Fruit fly (Drosophila melanogaster) whole organism, embryonic: ENCODE measurements around the gene Klp67A.
A peak's percentile ranks its signal among the peaks of the same experiment; 100 is the strongest.

Experiments
- Adf1 ChIP-seq: fragments of 200-800 bp; sonication (Bioruptor generic); IDR thresholded peaks from 2 replicates; pipeline ENCODE4 v1.3.6; 2022; ENCODE audit warnings: missing biosample characterization, missing genetic modification characterization
- CG11456 ChIP-seq: fragments of 200-800 bp; sonication (Bioruptor generic); IDR thresholded peaks from 3 replicates; pipeline ENCODE4 v1.3.6; 2022; ENCODE audit warnings: missing biosample characterization, missing genetic modification characterization
- CG12155 ChIP-seq: fragments of 200-800 bp; sonication (Bioruptor generic); optimal IDR thresholded peaks from 3 replicates; lab custom pipeline; 2016; ENCODE audit warnings: missing biosample characterization, missing genetic modification characterization
- CG12769 ChIP-seq: fragments of 200-800 bp; sonication (Bioruptor generic); optimal IDR thresholded peaks from 2 replicates; lab custom pipeline; 2019; ENCODE audit warnings: missing biosample characterization, mild to moderate bottlenecking, missing genetic modification characterization, moderate library complexity
- CG13287 ChIP-seq: fragments of 200-800 bp; sonication (Bioruptor generic); IDR thresholded peaks from 2 replicates; pipeline ENCODE4 v1.3.6; 2022; ENCODE audit warnings: missing biosample characterization, missing genetic modification characterization; ENCODE audit not compliant: partially characterized antibody
- CG15514 ChIP-seq: fragments of 200-800 bp; sonication (Bioruptor generic); optimal IDR thresholded peaks from 3 replicates; lab custom pipeline; 2017; ENCODE audit warnings: missing biosample characterization, missing genetic modification characterization, mild to moderate bottlenecking, moderate library complexity, missing genetic modification reagents
- CG1792 ChIP-seq: fragments of 200-800 bp; sonication (Bioruptor generic); optimal IDR thresholded peaks from 2 replicates; lab custom pipeline; 2016; ENCODE audit warnings: missing biosample characterization, missing genetic modification characterization
- CG2889 ChIP-seq: fragments of 200-800 bp; sonication (Bioruptor generic); IDR thresholded peaks from 3 replicates; pipeline ENCODE4 v1.3.6; 2022; ENCODE audit warnings: missing biosample characterization, missing genetic modification characterization
- CG32767 ChIP-seq: fragments of 200-800 bp; sonication (Bioruptor generic); IDR thresholded peaks from 2 replicates; pipeline ENCODE4 v1.3.6; 2022; ENCODE audit warnings: missing biosample characterization, missing genetic modification characterization
- CG34376 ChIP-seq: fragments of 200-800 bp; sonication (Bioruptor generic); optimal IDR thresholded peaks from 2 replicates; lab custom pipeline; 2018; ENCODE audit warnings: missing biosample characterization, mild to moderate bottlenecking, missing genetic modification characterization
- CG6689 ChIP-seq: fragments of 200-800 bp; sonication (Bioruptor generic); IDR thresholded peaks from 2 replicates; pipeline ENCODE4 v1.3.6; 2022; ENCODE audit warnings: missing biosample characterization, missing genetic modification characterization
- CG7556 ChIP-seq: fragments of 200-800 bp; sonication (Bioruptor generic); optimal IDR thresholded peaks from 2 replicates; lab custom pipeline; 2017; ENCODE audit warnings: missing biosample characterization, mild to moderate bottlenecking, missing genetic modification characterization
- CG8290 ChIP-seq, 3 experiments: fragments of 200-800 bp; sonication (Bioruptor generic); optimal IDR thresholded peaks; 2 replicates each; lab custom pipeline; 2016 to 2019; ENCODE audit warnings: missing biosample characterization in 3 of 3, missing genetic modification characterization in 3 of 3, mild to moderate bottlenecking in 2 of 3, moderate library complexity in 1 of 3
- Camta ChIP-seq: fragments of 200-800 bp; sonication (Bioruptor generic); optimal IDR thresholded peaks from 2 replicates; lab custom pipeline; 2016; ENCODE audit warnings: missing biosample characterization, missing genetic modification characterization
- D19A ChIP-seq: fragments of 200-800 bp; optimal IDR thresholded peaks from 3 replicates; lab custom pipeline; 2019; ENCODE audit warnings: missing biosample characterization, mild to moderate bottlenecking, missing genetic modification characterization, moderate library complexity
- HmgD ChIP-seq: fragments of 200-800 bp; sonication (Bioruptor generic); optimal IDR thresholded peaks from 3 replicates; lab custom pipeline; 2016; ENCODE audit warnings: missing biosample characterization, missing genetic modification characterization
- MBD-R2 ChIP-seq: fragments of 200-800 bp; sonication (Bioruptor generic); IDR thresholded peaks from 2 replicates; pipeline ENCODE4 v1.3.6; 2022; ENCODE audit warnings: missing biosample characterization, missing genetic modification characterization
- NK7.1 ChIP-seq: fragments of 200-800 bp; sonication (Bioruptor generic); optimal IDR thresholded peaks from 3 replicates; lab custom pipeline; 2016; ENCODE audit warnings: missing biosample characterization, missing genetic modification characterization
- Oli ChIP-seq: fragments of 200-800 bp; sonication (Bioruptor generic); optimal IDR thresholded peaks from 2 replicates; lab custom pipeline; 2018; ENCODE audit warnings: missing biosample characterization, mild to moderate bottlenecking, missing genetic modification characterization, moderate library complexity
- Six4 ChIP-seq: fragments of 200-800 bp; sonication (Bioruptor generic); optimal IDR thresholded peaks from 2 replicates; lab custom pipeline; 2016; ENCODE audit warnings: missing biosample characterization, missing genetic modification characterization
- Vsx1 ChIP-seq: fragments of 200-800 bp; sonication (Bioruptor generic); optimal IDR thresholded peaks from 2 replicates; lab custom pipeline; 2017; ENCODE audit warnings: missing biosample characterization, mild to moderate bottlenecking, missing genetic modification characterization, missing genetic modification reagents
- ap ChIP-seq: fragments of 200-800 bp; sonication (Bioruptor generic); IDR thresholded peaks from 2 replicates; pipeline ENCODE4 v1.3.6; 2022; ENCODE audit warnings: missing biosample characterization, missing genetic modification characterization
- ash1 ChIP-seq: fragments of 200-800 bp; sonication (Bioruptor generic); optimal IDR thresholded peaks from 2 replicates; lab custom pipeline; 2018; ENCODE audit warnings: missing biosample characterization, mild to moderate bottlenecking, missing genetic modification characterization
- chinmo ChIP-seq: fragments of 200-800 bp; sonication (Bioruptor generic); IDR thresholded peaks from 4 replicates; pipeline ENCODE4 v1.3.6; 2022; ENCODE audit warnings: missing biosample characterization, missing genetic modification characterization; ENCODE audit not compliant: partially characterized antibody
- crol ChIP-seq: fragments of 200-800 bp; sonication (Bioruptor generic); IDR thresholded peaks from 2 replicates; pipeline ENCODE4 v1.3.6; 2022; ENCODE audit warnings: missing biosample characterization, missing genetic modification characterization
- danr ChIP-seq: fragments of 200-800 bp; sonication (Bioruptor generic); IDR thresholded peaks from 2 replicates; pipeline ENCODE4 v1.3.6; 2022; ENCODE audit warnings: missing biosample characterization, missing genetic modification characterization
- disco-r ChIP-seq: fragments of 200-800 bp; sonication (Bioruptor generic); optimal IDR thresholded peaks from 2 replicates; lab custom pipeline; 2016; ENCODE audit warnings: missing biosample characterization, missing genetic modification characterization
- dmrt11E ChIP-seq: fragments of 200-800 bp; sonication (Bioruptor generic); optimal IDR thresholded peaks from 3 replicates; lab custom pipeline; 2018; ENCODE audit warnings: missing biosample characterization, mild to moderate bottlenecking, missing genetic modification characterization, moderate library complexity
- exex ChIP-seq: fragments of 200-800 bp; sonication (Bioruptor generic); optimal IDR thresholded peaks from 4 replicates; lab custom pipeline; 2018; ENCODE audit warnings: missing biosample characterization, mild to moderate bottlenecking, missing genetic modification characterization, moderate library complexity
- her ChIP-seq: fragments of 200-800 bp; sonication (Bioruptor generic); optimal IDR thresholded peaks from 2 replicates; lab custom pipeline; 2016; ENCODE audit warnings: missing biosample characterization, missing genetic modification characterization
- lbe ChIP-seq: fragments of 200-800 bp; sonication (Bioruptor generic); optimal IDR thresholded peaks from 2 replicates; lab custom pipeline; 2016; ENCODE audit warnings: missing biosample characterization, mild to moderate bottlenecking, missing genetic modification characterization
- otp ChIP-seq: fragments of 200-800 bp; sonication (Bioruptor generic); IDR thresholded peaks from 3 replicates; pipeline ENCODE4, ENCODE4 v1.3.6; 2022; ENCODE audit warnings: missing biosample characterization, missing genetic modification characterization
- schlank ChIP-seq: fragments of 200-800 bp; sonication (Bioruptor generic); optimal IDR thresholded peaks from 2 replicates; lab custom pipeline; 2018; ENCODE audit warnings: missing biosample characterization, mild to moderate bottlenecking, missing genetic modification characterization
- sens ChIP-seq: fragments of 200-800 bp; sonication (Bioruptor generic); peaks from one replicate; lab custom pipeline; 2016; ENCODE audit warnings: missing biosample characterization, missing genetic modification characterization
- shn ChIP-seq: fragments of 200-800 bp; sonication (Bioruptor generic); optimal IDR thresholded peaks from 3 replicates; lab custom pipeline; 2016; ENCODE audit warnings: missing biosample characterization, missing genetic modification characterization
- slp2 ChIP-seq: fragments of 200-800 bp; sonication (Bioruptor generic); optimal IDR thresholded peaks from 2 replicates; lab custom pipeline; 2016; ENCODE audit warnings: missing biosample characterization, missing genetic modification characterization
- tap ChIP-seq: fragments of 200-800 bp; optimal IDR thresholded peaks from 3 replicates; lab custom pipeline; 2019; ENCODE audit warnings: missing biosample characterization, mild to moderate bottlenecking, missing genetic modification characterization, moderate library complexity
- ttk ChIP-seq: fragments of 200-800 bp; sonication (Bioruptor generic); IDR thresholded peaks from 2 replicates; pipeline ENCODE4 v2.1.2; 2022; ENCODE audit warnings: missing biosample characterization, missing genetic modification characterization
- vnd ChIP-seq: fragments of 200-800 bp; sonication (Bioruptor generic); IDR thresholded peaks from 3 replicates; pipeline ENCODE4 v1.3.6; 2022; ENCODE audit warnings: missing biosample characterization, missing genetic modification characterization; ENCODE audit not compliant: partially characterized antibody
- vvl ChIP-seq: fragments of 200-800 bp; sonication (Bioruptor generic); IDR thresholded peaks from 2 replicates; pipeline ENCODE4 v1.3.6; 2022; ENCODE audit warnings: missing biosample characterization, missing genetic modification characterization
- yki ChIP-seq: fragments of >200 bp; optimal IDR thresholded peaks from 3 replicates; lab custom pipeline; 2018
- zen ChIP-seq: fragments of 200-800 bp; sonication (Bioruptor generic); optimal IDR thresholded peaks from 3 replicates; lab custom pipeline; 2018; ENCODE audit warnings: missing biosample characterization, mild to moderate bottlenecking, missing genetic modification characterization, moderate library complexity
- zfh1 ChIP-seq: fragments of 200-800 bp; sonication (Bioruptor generic); IDR thresholded peaks from 3 replicates; pipeline ENCODE4 v1.3.6; 2022; ENCODE audit warnings: missing biosample characterization, missing genetic modification characterization

Klp67A gene

DNA sequence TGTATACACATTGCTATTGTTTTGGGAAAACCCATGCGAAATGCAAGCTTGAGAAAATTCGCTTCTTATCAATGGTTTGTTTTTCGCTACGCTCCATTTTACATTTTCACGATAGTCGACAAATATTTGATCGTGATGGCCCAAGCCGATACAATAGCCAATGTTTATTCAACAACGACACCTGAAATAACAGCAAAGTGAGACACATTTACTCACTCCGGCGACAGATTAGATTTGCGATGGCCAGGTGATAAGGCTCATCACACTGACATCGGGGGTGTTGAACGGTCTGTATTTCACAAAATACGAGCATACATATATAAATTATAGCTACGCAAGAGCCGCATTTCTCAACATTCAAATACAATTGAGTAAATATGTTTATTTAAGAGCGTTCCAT is 30.3 kb upstream of the Klp67A start (continued):
- TF ChIP-seq her (peak; percentile 71), NK7.1 (peak; percentile 75), CG12155 (no peak), Adf1 (no peak; the same call in 1 of the 2 replicates), slp2 (GFP tag; lab: Kevin White, UChicago) (no peak), otp (GFP tag; lab: Robert Waterston, UW) (no peak), D19A (peak; percentile 19), Camta (GFP tag; lab: Kevin White, UChicago) (peak; percentile 68), Six4 (GFP tag; lab: Kevin White, UChicago) (no peak), CG6689 (no peak), lbe (peak; percentile 16), yki (lab: Kevin White, UChicago) (no peak), HmgD (no peak), MBD-R2 (GFP tag; lab: Robert Waterston, UW) (peak; percentile 51; the same call in 1 of the 2 replicates)

DNA sequence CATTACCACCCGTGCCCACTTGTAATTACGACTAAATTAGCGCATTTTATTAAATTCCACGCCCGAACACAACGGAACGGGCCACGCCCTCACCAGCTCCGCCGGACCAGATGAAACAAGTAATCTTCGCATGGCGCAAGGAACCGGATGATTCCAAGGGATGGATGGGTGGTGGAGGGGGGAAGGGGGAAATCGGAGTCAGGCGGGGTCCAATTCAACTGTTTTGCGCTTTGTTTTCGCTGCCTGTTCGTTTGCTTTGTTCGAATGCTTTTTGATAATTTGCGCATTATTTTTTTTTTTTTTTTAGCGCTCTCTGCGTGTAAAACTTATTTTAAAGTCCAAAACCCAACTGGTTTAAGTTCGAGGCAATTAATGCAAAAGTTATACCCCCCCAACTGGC is 29.9 kb upstream of the Klp67A start:
- no peak for TF ChIP-seq CG1792 (GFP tag; lab: Kevin White, UChicago)
- TF ChIP-seq CG7556 (GFP tag; lab: Kevin White, UChicago): no peak
- TF ChIP-seq CG2889: no peak
- no peak for TF ChIP-seq zen (tag; lab: Kevin White, UChicago)
- no peak for TF ChIP-seq Oli
- 0 out of 3 replicates have a peak, but pooled peaks have one; percentile 10 for TF ChIP-seq vnd
- TF ChIP-seq shn (GFP tag; lab: Kevin White, UChicago): no peak
- TF ChIP-seq ttk (GFP tag; lab: Robert Waterston, UW): no peak
- TF ChIP-seq CG15514 (GFP tag; lab: Kevin White, UChicago): no peak
- TF ChIP-seq zfh1 (GFP tag; lab: Robert Waterston, UW): no peak
- TF ChIP-seq CG8290 (GFP tag; optimal IDR thresholded peaks at IDR 0.05; lab: Kevin White, UChicago): no peak
- TF ChIP-seq CG8290 (tag; optimal IDR thresholded peaks at IDR 0.05; lab: Kevin White, UChicago): peak in 1 of 2 experiments; percentile 21
- TF ChIP-seq disco-r (GFP tag; lab: Kevin White, UChicago): no peak
- peak; percentile 75; the same call in 1 of the 4 replicates for TF ChIP-seq chinmo (GFP tag; lab: Robert Waterston, UW)
- TF ChIP-seq tap (tag; lab: Kevin White, UChicago): no peak
- TF ChIP-seq danr (GFP tag; lab: Robert Waterston, UW): no peak
- no peak for TF ChIP-seq vvl (GFP tag; lab: Robert Waterston, UW)
- TF ChIP-seq crol: peak; percentile 67
- no peak for TF ChIP-seq Six4 (GFP tag; lab: Kevin White, UChicago)

DNA sequence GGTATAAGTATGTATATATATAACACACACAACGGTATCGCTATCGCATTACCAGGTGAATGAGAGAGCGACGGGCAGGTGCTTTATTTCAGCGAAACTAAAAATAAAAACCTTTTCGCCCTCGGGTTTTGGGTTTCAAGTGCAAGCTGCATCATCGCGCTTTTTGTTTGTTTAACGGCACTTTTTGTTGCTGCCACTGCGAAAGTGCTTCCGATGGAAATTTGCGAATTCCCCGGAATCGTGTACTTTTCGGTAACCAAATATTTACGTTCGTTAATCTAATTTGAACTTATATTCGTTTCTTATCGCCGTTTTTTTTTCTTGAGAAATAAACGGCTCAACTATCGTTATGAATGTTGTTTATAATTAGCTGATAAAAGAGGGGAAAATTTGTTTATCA is 29.2 kb upstream of the Klp67A start:
- TF ChIP-seq CG34376 (GFP tag; lab: Kevin White, UChicago): peak; percentile 18
- peak; percentile 82 for TF ChIP-seq exex
- no peak for TF ChIP-seq ash1 (GFP tag; lab: Kevin White, UChicago)
- no peak for TF ChIP-seq schlank (tag; lab: Kevin White, UChicago)
- peak; percentile 38 for TF ChIP-seq Vsx1 (GFP tag; lab: Kevin White, UChicago)

DNA sequence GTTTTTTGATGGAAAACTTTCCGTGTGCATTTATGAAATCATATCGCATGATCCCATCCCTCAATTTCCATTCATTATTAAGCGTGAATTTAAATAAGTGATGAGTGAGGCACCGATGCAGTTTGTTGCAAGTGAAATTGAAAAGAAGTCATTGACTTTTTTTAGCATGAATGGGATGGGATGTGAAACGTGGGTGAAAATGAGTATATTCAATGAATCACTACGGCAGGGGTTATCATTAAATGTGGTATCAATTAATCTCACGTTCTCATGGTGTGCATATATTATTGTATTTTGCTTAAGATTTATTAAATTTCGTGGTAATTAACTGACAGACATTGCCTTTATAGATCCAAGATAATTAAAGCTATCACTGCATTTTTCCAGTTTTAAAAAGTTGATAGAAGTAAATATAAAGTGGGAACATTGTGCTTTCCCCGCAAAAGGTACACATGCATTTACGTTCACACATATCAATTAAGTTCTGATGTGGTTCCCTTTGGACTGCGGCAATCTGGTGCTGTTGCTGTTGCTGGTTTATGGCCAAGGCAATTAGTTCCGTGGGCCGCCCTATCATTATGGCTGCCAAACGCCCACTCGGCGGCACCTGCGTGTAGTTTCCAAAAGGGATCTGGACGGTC is 24.6 kb upstream of the Klp67A start:
- TF ChIP-seq ap (GFP tag; lab: Robert Waterston, UW) (no peak), dmrt11E (tag; lab: Kevin White, UChicago) (no peak), sens (GFP tag; lab: Kevin White, UChicago) (peak; percentile 62), CG13287 (no peak), CG32767 (no peak), exex (peak; percentile 19), CG11456 (GFP tag; lab: Robert Waterston, UW) (no peak), CG12769 (tag; lab: Kevin White, UChicago) (no peak)
